Fruit fly (Drosophila melanogaster) whole organism, prepupa: ENCODE measurements around the gene rdgB.

Source experiments
- CG10631 ChIP-seq: fragments of 200-800 bp; sonication (Bioruptor generic); optimal IDR thresholded peaks from 2 replicates; lab custom pipeline; 2016; ENCODE audit warnings: missing biosample characterization, missing genetic modification characterization
- CG10669 ChIP-seq: fragments of 200-800 bp; sonication (Bioruptor generic); optimal IDR thresholded peaks from 3 replicates; lab custom pipeline; 2018; ENCODE audit warnings: missing biosample characterization, mild to moderate bottlenecking, missing genetic modification characterization, moderate library complexity
- CG11762 ChIP-seq: fragments of 200-800 bp; sonication (Bioruptor generic); optimal IDR thresholded peaks from 3 replicates; lab custom pipeline; 2016; ENCODE audit warnings: missing biosample characterization, missing genetic modification characterization; ENCODE audit not compliant: insufficient read depth
- CG16779 ChIP-seq: fragments of 200-800 bp; sonication (Bioruptor generic); optimal IDR thresholded peaks from 3 replicates; lab custom pipeline; 2017; ENCODE audit warnings: missing biosample characterization, mild to moderate bottlenecking, missing genetic modification characterization
- CG32006 ChIP-seq: fragments of 200-800 bp; sonication (Bioruptor generic); optimal IDR thresholded peaks from 3 replicates; lab custom pipeline; 2017; ENCODE audit warnings: missing biosample characterization, mild to moderate bottlenecking, missing genetic modification characterization
- CG6276 ChIP-seq: fragments of 200-800 bp; sonication (Bioruptor generic); optimal IDR thresholded peaks from 2 replicates; lab custom pipeline; 2017; ENCODE audit warnings: missing biosample characterization, mild to moderate bottlenecking, missing genetic modification characterization
- CG6792 ChIP-seq: fragments of 200-800 bp; sonication (Bioruptor generic); optimal IDR thresholded peaks from 3 replicates; lab custom pipeline; 2016; ENCODE audit warnings: missing biosample characterization, missing genetic modification characterization
- CG6854 ChIP-seq: fragments of 200-800 bp; sonication (Bioruptor generic); optimal IDR thresholded peaks from 2 replicates; lab custom pipeline; 2017; ENCODE audit warnings: missing biosample characterization, mild to moderate bottlenecking, missing genetic modification characterization
- Eip75B ChIP-seq: fragments of 200-800 bp; sonication (Bioruptor generic); optimal IDR thresholded peaks from 3 replicates; lab custom pipeline; 2016; ENCODE audit warnings: missing biosample characterization, missing genetic modification characterization
- Ets21C ChIP-seq: fragments of 200-800 bp; sonication (Bioruptor generic); optimal IDR thresholded peaks from 3 replicates; lab custom pipeline; 2016; ENCODE audit warnings: missing biosample characterization, missing genetic modification characterization
- Hr39 ChIP-seq: fragments of 200-800 bp; sonication (Bioruptor generic); optimal IDR thresholded peaks from 2 replicates; lab custom pipeline; 2016; ENCODE audit warnings: missing biosample characterization, missing genetic modification characterization
- Lpt ChIP-seq: fragments of 200-800 bp; sonication (Bioruptor generic); optimal IDR thresholded peaks from 3 replicates; lab custom pipeline; 2016; ENCODE audit warnings: missing biosample characterization, missing genetic modification characterization
- net ChIP-seq: fragments of 200-800 bp; sonication (Bioruptor generic); optimal IDR thresholded peaks from 3 replicates; lab custom pipeline; 2016; ENCODE audit warnings: missing biosample characterization, missing genetic modification characterization

dm6 chrX:13791011-13791410 is 28.5 kb downstream of the rdgB start, which contains the start of gene CG10993:
- no peak for TF ChIP-seq CG10669 (GFP tag; lab: Kevin White, UChicago)
- TF ChIP-seq CG11762 (GFP tag; lab: Kevin White, UChicago): no peak
- TF ChIP-seq Eip75B (GFP tag; lab: Kevin White, UChicago): no peak
- no peak for TF ChIP-seq CG10631 (GFP tag; lab: Kevin White, UChicago)
- TF ChIP-seq CG6854 (GFP tag; lab: Kevin White, UChicago): no peak
- TF ChIP-seq CG6792 (GFP tag; lab: Kevin White, UChicago): no peak
- no peak for TF ChIP-seq Lpt
- TF ChIP-seq CG6276 (GFP tag; lab: Kevin White, UChicago): no peak
- no peak for TF ChIP-seq CG16779 (tag; lab: Kevin White, UChicago)
- TF ChIP-seq CG32006 (GFP tag; lab: Kevin White, UChicago): no peak
- no peak for TF ChIP-seq net (GFP tag; lab: Kevin White, UChicago)
- no peak for TF ChIP-seq Ets21C
- TF ChIP-seq Hr39 (GFP tag; lab: Kevin White, UChicago): no peak
